Fruit fly (Drosophila melanogaster): ENCODE results near the gene CG43376.

Gene CG43376

dm6 chr2L:13804561-13805067 lies 30.8 kb downstream of the CG43376 start:
- TF ChIP-seq sqz (GFP tag; optimal IDR thresholded peaks at IDR 0.05) (peak; percentile 50), ind (GFP tag; optimal IDR thresholded peaks at IDR 0.05) (no peak), Trl (optimal IDR thresholded peaks at IDR 0.05) (no peak), Trl (GFP tag; optimal IDR thresholded peaks at IDR 0.05) (no peak), CG12104 (GFP tag; optimal IDR thresholded peaks at IDR 0.05) (no peak), grau (tag; optimal IDR thresholded peaks at IDR 0.05) (no peak), CG10565 (GFP tag; optimal IDR thresholded peaks at IDR 0.05) (no peak), CG7786 (GFP tag; optimal IDR thresholded peaks at IDR 0.05) (no peak), pan (optimal IDR thresholded peaks at IDR 0.05) (no peak), pan (GFP tag; optimal IDR thresholded peaks at IDR 0.05 in 1 of 2, IDR thresholded peaks at IDR 0.05 in 1 of 2) (no peak), CG32772 (GFP tag; IDR thresholded peaks at IDR 0.05) (no peak), CG12391 (tag; optimal IDR thresholded peaks at IDR 0.05) (no peak), CG3838 (GFP tag; optimal IDR thresholded peaks at IDR 0.05) (no peak), gcm (GFP tag; optimal IDR thresholded peaks at IDR 0.05) (no peak), CG2712 (tag; optimal IDR thresholded peaks at IDR 0.05) (no peak), luna (GFP tag; optimal IDR thresholded peaks at IDR 0.05) (no peak), CG14860 (GFP tag; IDR thresholded peaks at IDR 0.05; ENCODE audit: partially characterized antibody) (no peak), Hmx (GFP tag; optimal IDR thresholded peaks at IDR 0.05) (no peak), CG1647 (GFP tag; optimal IDR thresholded peaks at IDR 0.05) (no peak), chinmo (GFP tag; IDR thresholded peaks at IDR 0.05; ENCODE audit: partially characterized antibody) (peak; percentile 71; the same call in 2 of the 4 replicates), CG1792 (GFP tag; optimal IDR thresholded peaks at IDR 0.05) (no peak), BEAF-32 (GFP tag; optimal IDR thresholded peaks at IDR 0.05) (no peak), Ssrp (tag; optimal IDR thresholded peaks at IDR 0.05) (no peak), onecut (GFP tag; IDR thresholded peaks at IDR 0.05) (peak; percentile 46; the same call in 1 of the 2 replicates), CG16863 (GFP tag; optimal IDR thresholded peaks at IDR 0.05) (no peak), dmrt99B (tag; optimal IDR thresholded peaks at IDR 0.05) (no peak), CG10274 (GFP tag; optimal IDR thresholded peaks at IDR 0.05) (peak; percentile 89), HHEX (GFP tag; optimal IDR thresholded peaks at IDR 0.05) (no peak), PHDP (tag; optimal IDR thresholded peaks at IDR 0.05) (no peak), Abd-B (GFP tag; optimal IDR thresholded peaks at IDR 0.05) (no peak), dati (GFP tag; IDR thresholded peaks at IDR 0.05) (0 out of 2 replicates have a peak, but pooled peaks have one; percentile 22), eyg (GFP tag; optimal IDR thresholded peaks at IDR 0.05) (no peak), CG14667 (GFP tag; IDR thresholded peaks at IDR 0.05) (no peak), CG6254 (GFP tag; optimal IDR thresholded peaks at IDR 0.05) (no peak), Aef1 (GFP tag; IDR thresholded peaks at IDR 0.05) (no peak), CG31365 (tag; optimal IDR thresholded peaks at IDR 0.05) (no peak), Blimp-1 (GFP tag; optimal IDR thresholded peaks at IDR 0.05) (no peak), B-H1 (GFP tag; IDR thresholded peaks at IDR 0.05) (no peak), CG18599 (GFP tag; optimal IDR thresholded peaks at IDR 0.05) (no peak), mirr (GFP tag; optimal IDR thresholded peaks at IDR 0.05) (no peak), ato (GFP tag; IDR thresholded peaks at IDR 0.05; ENCODE audit: partially characterized antibody) (no peak), Dad (GFP tag; optimal IDR thresholded peaks at IDR 0.05) (no peak), CG31224 (GFP tag; IDR thresholded peaks at IDR 0.05) (0 out of 2 replicates have a peak, but pooled peaks have one; percentile 7), CG2678 (tag; optimal IDR thresholded peaks at IDR 0.05) (no peak), Mes4 (GFP tag; optimal IDR thresholded peaks at IDR 0.05) (no peak), Dip3 (GFP tag; optimal IDR thresholded peaks at IDR 0.05) (no peak), dysf (GFP tag; IDR thresholded peaks at IDR 0.05) (no peak; the same call in 2 of the 3 replicates), CG5245 (GFP tag; optimal IDR thresholded peaks at IDR 0.05) (no peak), gcm2 (GFP tag; optimal IDR thresholded peaks at IDR 0.05) (no peak), gce (GFP tag; IDR thresholded peaks at IDR 0.05) (no peak), CG11560 (tag; IDR thresholded peaks at IDR 0.05) (no peak), ap (GFP tag; IDR thresholded peaks at IDR 0.05) (no peak)

Measured in whole organism, embryonic.